Fruit fly (Drosophila melanogaster): ENCODE measurements around the gene jet.

DNA sequence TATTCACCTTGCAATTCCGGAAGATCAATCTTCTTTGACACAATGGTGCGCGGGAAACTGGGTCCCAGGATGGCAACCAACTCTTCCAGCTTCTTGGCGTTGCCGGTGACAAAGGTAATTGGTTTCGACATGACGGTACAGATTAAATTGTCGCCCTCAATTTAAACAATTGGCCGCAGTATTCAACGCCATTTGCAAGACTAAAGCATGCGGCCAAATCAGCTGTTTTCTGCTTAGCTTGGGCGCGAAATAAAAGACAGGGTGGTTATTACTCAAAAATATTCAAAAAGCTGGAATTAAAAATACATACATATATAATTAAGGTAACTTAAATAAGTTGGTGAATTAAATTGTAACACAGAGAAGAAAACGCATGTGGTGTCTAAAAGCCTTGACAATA lies 29.6 kb upstream of the jet start, which contains the start of gene CG8891:
- TF ChIP-seq CG8478 (optimal IDR thresholded peaks at IDR 0.05): no peak
- TF ChIP-seq CTCF (optimal IDR thresholded peaks at IDR 0.05): no peak
